Comparison of ENCODE assay signal across 4 fruit fly cellular contexts in genomic region chrX:369645-370174, dm6.
TF ChIP-seq lines count a peak whose summit lies in the region.

Gene ac (plus strand): TSS chrX:370031.

- TF ChIP-seq CTCF in whole organism, embryonic (GFP tag; optimal IDR thresholded peaks at IDR 0.05; lab: Kevin White, UChicago), result no peak

TF ChIP-seq in whole organism, embryonic, 481 proteins besides CTCF, POLR2A, EP300 and RAD21 (continues in another document):
- no peak for TF ChIP-seq CG10959 (GFP tag; IDR thresholded peaks at IDR 0.05; lab: Robert Waterston, UW)
- no peak for TF ChIP-seq TFAM (GFP tag; optimal IDR thresholded peaks at IDR 0.05; lab: Kevin White, UChicago)
- TF ChIP-seq CG33557 (GFP tag; optimal IDR thresholded peaks at IDR 0.05; lab: Kevin White, UChicago), result no peak
- TF ChIP-seq D19A (tag; optimal IDR thresholded peaks at IDR 0.05; lab: Kevin White, UChicago), result no peak
- no peak for TF ChIP-seq phol (tag; optimal IDR thresholded peaks at IDR 0.05; lab: Kevin White, UChicago)
- no peak for TF ChIP-seq CG13296 (GFP tag; optimal IDR thresholded peaks at IDR 0.05; lab: Kevin White, UChicago)
- TF ChIP-seq CG10274 (GFP tag; optimal IDR thresholded peaks at IDR 0.05; lab: Kevin White, UChicago), result no peak
- TF ChIP-seq stwl (tag; optimal IDR thresholded peaks at IDR 0.05; lab: Kevin White, UChicago), result no peak
- TF ChIP-seq h (optimal IDR thresholded peaks at IDR 0.05; lab: Kevin White, UChicago), result no peak
- no peak for TF ChIP-seq disco-r (GFP tag; optimal IDR thresholded peaks at IDR 0.05; lab: Kevin White, UChicago)
- TF ChIP-seq z (GFP tag; IDR thresholded peaks at IDR 0.05; lab: Robert Waterston, UW), result peak; percentile 90
- TF ChIP-seq dimm (GFP tag; IDR thresholded peaks at IDR 0.05; lab: Robert Waterston, UW), result no peak
- TF ChIP-seq row (GFP tag; IDR thresholded peaks at IDR 0.05; lab: Robert Waterston, UW), result no peak
- peak in 1 of 2 experiments; percentile 15 for TF ChIP-seq Trl (optimal IDR thresholded peaks at IDR 0.05; lab: Kevin White, UChicago)
- no peak for TF ChIP-seq Trl (GFP tag; optimal IDR thresholded peaks at IDR 0.05; lab: Kevin White, UChicago)
- no peak for TF ChIP-seq dm (GFP tag; optimal IDR thresholded peaks at IDR 0.05; lab: Kevin White, UChicago)
- TF ChIP-seq oc (tag; optimal IDR thresholded peaks at IDR 0.05; lab: Kevin White, UChicago), result no peak
- no peak for TF ChIP-seq CG4404 (GFP tag; IDR thresholded peaks at IDR 0.05; lab: Robert Waterston, UW)
- TF ChIP-seq Sox102F (GFP tag; optimal IDR thresholded peaks at IDR 0.05; lab: Kevin White, UChicago), result no peak
- TF ChIP-seq grau (tag; optimal IDR thresholded peaks at IDR 0.05; lab: Kevin White, UChicago), result no peak
- no peak for TF ChIP-seq Scr (GFP tag; IDR thresholded peaks at IDR 0.05; lab: Robert Waterston, UW; ENCODE audit: partially characterized antibody)
- no peak for TF ChIP-seq zen2 (GFP tag; IDR thresholded peaks at IDR 0.05; lab: Robert Waterston, UW; ENCODE audit: partially characterized antibody)
- TF ChIP-seq gsb-n (tag; optimal IDR thresholded peaks at IDR 0.05; lab: Kevin White, UChicago), result no peak
- no peak for TF ChIP-seq CG14710 (tag; optimal IDR thresholded peaks at IDR 0.05; lab: Kevin White, UChicago)

TF ChIP-seq in whole organism, prepupa, 60 proteins besides CTCF, POLR2A, EP300 and RAD21:
- TF ChIP-seq Eip78C (GFP tag; lab: Kevin White, UChicago), result peak; percentile 28
- no peak for TF ChIP-seq fd59A (GFP tag; optimal IDR thresholded peaks at IDR 0.05; lab: Kevin White, UChicago)
- peak in 1 of 2 experiments; percentile 63 for TF ChIP-seq ss (GFP tag; optimal IDR thresholded peaks at IDR 0.05; lab: Kevin White, UChicago)
- no peak for TF ChIP-seq CG32006 (GFP tag; optimal IDR thresholded peaks at IDR 0.05; lab: Kevin White, UChicago)
- no peak for TF ChIP-seq CG4318 (GFP tag; optimal IDR thresholded peaks at IDR 0.05; lab: Kevin White, UChicago)
- TF ChIP-seq Hr39 (GFP tag; optimal IDR thresholded peaks at IDR 0.05; lab: Kevin White, UChicago), result no peak
- no peak for TF ChIP-seq topi (GFP tag; optimal IDR thresholded peaks at IDR 0.05; lab: Kevin White, UChicago)
- TF ChIP-seq Eip75B (GFP tag; optimal IDR thresholded peaks at IDR 0.05; lab: Kevin White, UChicago), result no peak

TF ChIP-seq in whole organism, pupa, 21 proteins besides CTCF, POLR2A, EP300 and RAD21:
- no peak for TF ChIP-seq Snoo (tag; optimal IDR thresholded peaks at IDR 0.05; lab: Kevin White, UChicago)
- TF ChIP-seq EcR (GFP tag; optimal IDR thresholded peaks at IDR 0.05; lab: Kevin White, UChicago), result peak; percentile 22
TF ChIP-seq in whole organism, pupa: peak in this region for 1.

TF ChIP-seq in whole organism, wandering third instar larva, 38 proteins besides CTCF, POLR2A, EP300 and RAD21:
- TF ChIP-seq HLH106 (tag; optimal IDR thresholded peaks at IDR 0.05; lab: Kevin White, UChicago) (no peak), Hnf4 (GFP tag; optimal IDR thresholded peaks at IDR 0.05; lab: Kevin White, UChicago) (no peak), N (GFP tag; optimal IDR thresholded peaks at IDR 0.05; lab: Kevin White, UChicago) (no peak), Dfd (GFP tag; optimal IDR thresholded peaks at IDR 0.05; lab: Kevin White, UChicago) (no peak), Dif (GFP tag; optimal IDR thresholded peaks at IDR 0.05; lab: Kevin White, UChicago; ENCODE audit: partially characterized antibody) (peak; percentile 26), pan (optimal IDR thresholded peaks at IDR 0.05; lab: Kevin White, UChicago) (no peak), h (GFP tag; optimal IDR thresholded peaks at IDR 0.05; lab: Kevin White, UChicago) (no peak), foxo (GFP tag; optimal IDR thresholded peaks at IDR 0.05; lab: Kevin White, UChicago) (no peak), psq (GFP tag; optimal IDR thresholded peaks at IDR 0.05; lab: Kevin White, UChicago) (no peak), dsf (GFP tag; optimal IDR thresholded peaks at IDR 0.05; lab: Kevin White, UChicago; ENCODE audit: borderline replicate concordance) (no peak), Rel (GFP tag; optimal IDR thresholded peaks at IDR 0.05; lab: Kevin White, UChicago) (peak; percentile 7), Rel (tag; optimal IDR thresholded peaks at IDR 0.05; lab: Kevin White, UChicago) (no peak), Jra (GFP tag; optimal IDR thresholded peaks at IDR 0.05; lab: Kevin White, UChicago) (no peak), rgr (GFP tag; optimal IDR thresholded peaks at IDR 0.05; lab: Kevin White, UChicago) (no peak), Hr83 (GFP tag; optimal IDR thresholded peaks at IDR 0.05; lab: Kevin White, UChicago; ENCODE audit: poor library complexity, severe bottlenecking) (no peak), sv (GFP tag; optimal IDR thresholded peaks at IDR 0.05; lab: Kevin White, UChicago) (no peak), Vsx2 (GFP tag; optimal IDR thresholded peaks at IDR 0.05; lab: Kevin White, UChicago; ENCODE audit: partially characterized antibody) (no peak), dl (GFP tag; optimal IDR thresholded peaks at IDR 0.05; lab: Kevin White, UChicago; ENCODE audit: insufficient read depth in 1 of 2, partially characterized antibody in 2 of 2) (no peak), woc (GFP tag; optimal IDR thresholded peaks at IDR 0.05; lab: Kevin White, UChicago) (no peak), Mio (GFP tag; optimal IDR thresholded peaks at IDR 0.05; lab: Kevin White, UChicago) (no peak), dmrt93B (GFP tag; optimal IDR thresholded peaks at IDR 0.05; lab: Kevin White, UChicago) (no peak), fru (GFP tag; optimal IDR thresholded peaks at IDR 0.05; lab: Kevin White, UChicago) (peak; percentile 42), ey (GFP tag; optimal IDR thresholded peaks at IDR 0.05; lab: Kevin White, UChicago) (no peak), CG32264 (GFP tag; optimal IDR thresholded peaks at IDR 0.05; lab: Kevin White, UChicago) (no peak), usp (GFP tag; optimal IDR thresholded peaks at IDR 0.05; lab: Kevin White, UChicago) (no peak), sage (GFP tag; optimal IDR thresholded peaks at IDR 0.05; lab: Kevin White, UChicago) (no peak)
